Fruit fly (Drosophila melanogaster) whole organism, embryonic: ENCODE results near the gene Orco.

Source experiments
- Asciz ChIP-seq: fragments of 200-800 bp; sonication (Bioruptor generic); optimal IDR thresholded peaks from 2 replicates; lab custom pipeline; 2017; ENCODE audit warnings: missing biosample characterization, mild to moderate bottlenecking, missing genetic modification characterization, missing genetic modification reagents
- Bdp1 ChIP-seq: fragments of 200-800 bp; sonication (Bioruptor generic); optimal IDR thresholded peaks from 3 replicates; lab custom pipeline; 2016; ENCODE audit warnings: missing biosample characterization, missing genetic modification characterization
- Blimp-1 ChIP-seq: fragments of 200-800 bp; sonication (Bioruptor generic); optimal IDR thresholded peaks from 3 replicates; lab custom pipeline; 2018; ENCODE audit warnings: missing biosample characterization, missing genetic modification characterization, mild to moderate bottlenecking, moderate library complexity, missing genetic modification reagents
- CG10321 ChIP-seq: fragments of 200-800 bp; sonication (Bioruptor generic); IDR thresholded peaks from 2 replicates; pipeline ENCODE4 v1.3.6; 2022; ENCODE audit warnings: missing biosample characterization, missing genetic modification characterization
- CG12236 ChIP-seq: fragments of 200-800 bp; sonication (Bioruptor generic); optimal IDR thresholded peaks from 2 replicates; lab custom pipeline; 2016; ENCODE audit warnings: missing biosample characterization, missing genetic modification characterization
- CG12659 ChIP-seq: fragments of 200-800 bp; sonication (Bioruptor generic); optimal IDR thresholded peaks from 3 replicates; lab custom pipeline; 2017; ENCODE audit warnings: mild to moderate bottlenecking, missing biosample characterization, missing genetic modification reagents, missing genetic modification characterization
- CG12744 ChIP-seq: fragments of 200-800 bp; sonication (Bioruptor generic); optimal IDR thresholded peaks from 2 replicates; lab custom pipeline; 2016; ENCODE audit warnings: missing biosample characterization, missing genetic modification characterization
- CG13287 ChIP-seq: fragments of 200-800 bp; sonication (Bioruptor generic); IDR thresholded peaks from 2 replicates; pipeline ENCODE4 v1.3.6; 2022; ENCODE audit warnings: missing biosample characterization, missing genetic modification characterization; ENCODE audit not compliant: partially characterized antibody
- CG30431 ChIP-seq: fragments of 200-800 bp; sonication (Bioruptor generic); optimal IDR thresholded peaks from 2 replicates; lab custom pipeline; 2017; ENCODE audit warnings: missing biosample characterization, missing genetic modification characterization
- CG31365 ChIP-seq: fragments of 200-800 bp; sonication (Bioruptor generic); optimal IDR thresholded peaks from 2 replicates; lab custom pipeline; 2018; ENCODE audit warnings: missing biosample characterization, mild to moderate bottlenecking, missing genetic modification characterization
- CG31388 ChIP-seq: fragments of 200-800 bp; sonication (Bioruptor generic); optimal IDR thresholded peaks from 2 replicates; lab custom pipeline; 2016; ENCODE audit warnings: missing biosample characterization, missing genetic modification characterization
- CG32532 ChIP-seq: fragments of 200-800 bp; sonication (Bioruptor generic); IDR thresholded peaks from 2 replicates; pipeline ENCODE4 v1.3.6; 2022; ENCODE audit warnings: missing biosample characterization, missing genetic modification characterization
- CG34422 ChIP-seq: fragments of 200-800 bp; sonication (Bioruptor generic); IDR thresholded peaks from 3 replicates; pipeline ENCODE4 v1.3.6; 2022; ENCODE audit warnings: missing biosample characterization, missing genetic modification characterization
- CG3847 ChIP-seq: fragments of 200-800 bp; sonication (Bioruptor generic); IDR thresholded peaks from 2 replicates; pipeline ENCODE4 v1.3.6; 2022; ENCODE audit warnings: missing biosample characterization, missing genetic modification characterization
- CG4854 ChIP-seq: fragments of 200-800 bp; sonication (Bioruptor generic); optimal IDR thresholded peaks from 2 replicates; lab custom pipeline; 2016; ENCODE audit warnings: missing biosample characterization, missing genetic modification characterization, inconsistent platforms
- CG7357 ChIP-seq: fragments of 200-800 bp; sonication (Bioruptor generic); IDR thresholded peaks from 3 replicates; pipeline ENCODE4 v1.3.6; 2022; ENCODE audit warnings: missing biosample characterization, missing genetic modification characterization
- CG7839 ChIP-seq: fragments of 200-800 bp; sonication (Bioruptor generic); optimal IDR thresholded peaks from 3 replicates; lab custom pipeline; 2018; ENCODE audit warnings: missing biosample characterization, mild to moderate bottlenecking, missing genetic modification characterization, moderate library complexity
- CG7928 ChIP-seq: fragments of 200-800 bp; sonication (Bioruptor generic); optimal IDR thresholded peaks from 2 replicates; lab custom pipeline; 2017; ENCODE audit warnings: missing biosample characterization, mild to moderate bottlenecking, missing genetic modification characterization
- CG8388 ChIP-seq: fragments of 200-800 bp; sonication (Bioruptor generic); optimal IDR thresholded peaks from 2 replicates; lab custom pipeline; 2019; ENCODE audit warnings: missing biosample characterization, mild to moderate bottlenecking, missing genetic modification characterization, moderate library complexity
- Dip2 ChIP-seq: fragments of 200-800 bp; sonication (Bioruptor generic); IDR thresholded peaks from 2 replicates; pipeline ENCODE4 v1.3.6; 2022; ENCODE audit warnings: missing biosample characterization, missing genetic modification characterization
- Doc3 ChIP-seq: fragments of 200-800 bp; sonication (Bioruptor generic); IDR thresholded peaks from 3 replicates; pipeline ENCODE4 v1.3.6; 2022; ENCODE audit warnings: missing biosample characterization, missing genetic modification characterization; ENCODE audit not compliant: partially characterized antibody
- E2f2 ChIP-seq: fragments of 200-800 bp; sonication (Bioruptor generic); IDR thresholded peaks from 2 replicates; pipeline ENCODE4 v1.3.6; 2022; ENCODE audit warnings: missing biosample characterization, missing genetic modification characterization
- HLH54F ChIP-seq: fragments of 200-800 bp; sonication (Bioruptor generic); optimal IDR thresholded peaks from 3 replicates; lab custom pipeline; 2016; ENCODE audit warnings: missing biosample characterization, missing genetic modification characterization
- Lim3 ChIP-seq: fragments of 200-800 bp; sonication (Bioruptor generic); IDR thresholded peaks from 2 replicates; pipeline ENCODE4 v1.3.6; 2022; ENCODE audit warnings: missing biosample characterization, missing genetic modification characterization
- MESR4 ChIP-seq: fragments of 200-800 bp; sonication (Bioruptor generic); optimal IDR thresholded peaks from 2 replicates; lab custom pipeline; 2018; ENCODE audit warnings: missing biosample characterization, mild to moderate bottlenecking, missing genetic modification characterization, moderate library complexity
- Max ChIP-seq: fragments of 200-800 bp; sonication (Bioruptor generic); optimal IDR thresholded peaks from 2 replicates; lab custom pipeline; 2016; ENCODE audit warnings: missing biosample characterization, mild to moderate bottlenecking, missing genetic modification characterization
- Med ChIP-seq: fragments of 200-800 bp; sonication (Bioruptor generic); peaks from one replicate; lab custom pipeline; 2016; ENCODE audit warnings: missing biosample characterization, missing genetic modification characterization, mild to moderate bottlenecking, inconsistent platforms, moderate library complexity
- Nf-YA ChIP-seq: fragments of 200-800 bp; sonication (Bioruptor generic); IDR thresholded peaks from 2 replicates; pipeline ENCODE4 v1.3.6; 2022; ENCODE audit warnings: missing biosample characterization, missing genetic modification characterization
- Oaz ChIP-seq: fragments of 200-800 bp; sonication (Bioruptor generic); IDR thresholded peaks from 2 replicates; pipeline ENCODE4 v1.3.6; 2022; ENCODE audit warnings: missing biosample characterization, missing genetic modification characterization
- Ravus ChIP-seq: fragments of 200-800 bp; sonication (Bioruptor generic); IDR thresholded peaks from 2 replicates; pipeline ENCODE4 v1.3.6; 2022; ENCODE audit warnings: missing biosample characterization, missing genetic modification characterization
- Six4 ChIP-seq: fragments of 200-800 bp; sonication (Bioruptor generic); optimal IDR thresholded peaks from 2 replicates; lab custom pipeline; 2016; ENCODE audit warnings: missing biosample characterization, missing genetic modification characterization
- Sry-β ChIP-seq: fragments of 200-800 bp; sonication (Bioruptor generic); optimal IDR thresholded peaks from 2 replicates; lab custom pipeline; 2018; ENCODE audit warnings: missing biosample characterization, mild to moderate bottlenecking, missing genetic modification characterization, moderate library complexity
- Tbp ChIP-seq: fragments of >200 bp; optimal IDR thresholded peaks from 2 replicates; lab custom pipeline; 2018; ENCODE audit warnings: missing biosample characterization, missing genetic modification characterization
- ase ChIP-seq: fragments of 200-800 bp; sonication (Bioruptor generic); IDR thresholded peaks from 3 replicates; pipeline ENCODE4 v1.3.6; 2022; ENCODE audit warnings: missing biosample characterization, missing genetic modification characterization
- exex ChIP-seq: fragments of 200-800 bp; sonication (Bioruptor generic); optimal IDR thresholded peaks from 4 replicates; lab custom pipeline; 2018; ENCODE audit warnings: missing biosample characterization, mild to moderate bottlenecking, missing genetic modification characterization, moderate library complexity
- gcm ChIP-seq: fragments of 200-800 bp; sonication (Bioruptor generic); optimal IDR thresholded peaks from 2 replicates; lab custom pipeline; 2019; ENCODE audit warnings: missing biosample characterization, mild to moderate bottlenecking, missing genetic modification characterization, moderate library complexity
- gem ChIP-seq: fragments of 200-800 bp; sonication (Bioruptor generic); optimal IDR thresholded peaks from 2 replicates; lab custom pipeline; 2019; ENCODE audit warnings: missing biosample characterization, mild to moderate bottlenecking, missing genetic modification characterization, moderate library complexity
- kah ChIP-seq: fragments of 200-800 bp; sonication (Bioruptor generic); optimal IDR thresholded peaks from 2 replicates; lab custom pipeline; 2018; ENCODE audit warnings: missing biosample characterization, mild to moderate bottlenecking, missing genetic modification characterization
- lola ChIP-seq, 3 experiments: fragments of >200 bp in 2 of 3; fragments of 200-800 bp in 1 of 3; sonication (Bioruptor generic) in 1 of 3; optimal IDR thresholded peaks; 2 replicates each; lab custom pipeline; 2017 to 2019; ENCODE audit warnings: missing biosample characterization in 3 of 3, missing genetic modification characterization in 3 of 3, mild to moderate bottlenecking in 1 of 3, moderate library complexity in 1 of 3
- luna ChIP-seq: fragments of 200-800 bp; sonication (Bioruptor generic); optimal IDR thresholded peaks from 2 replicates; lab custom pipeline; 2016; ENCODE audit warnings: missing biosample characterization, missing genetic modification characterization
- nerfin-1 ChIP-seq: fragments of 200-800 bp; sonication (Bioruptor generic); optimal IDR thresholded peaks from 3 replicates; lab custom pipeline; 2019; ENCODE audit warnings: missing biosample characterization, mild to moderate bottlenecking, missing genetic modification characterization, moderate library complexity
- schlank ChIP-seq: fragments of 200-800 bp; sonication (Bioruptor generic); optimal IDR thresholded peaks from 2 replicates; lab custom pipeline; 2018; ENCODE audit warnings: missing biosample characterization, mild to moderate bottlenecking, missing genetic modification characterization
- sna ChIP-seq: fragments of 200-800 bp; sonication (Bioruptor generic); IDR thresholded peaks from 2 replicates; pipeline ENCODE4 v1.3.6; 2022; ENCODE audit warnings: missing biosample characterization, missing genetic modification characterization; ENCODE audit not compliant: partially characterized antibody
- sug ChIP-seq: fragments of 200-800 bp; optimal IDR thresholded peaks from 2 replicates; lab custom pipeline; 2019; ENCODE audit warnings: missing biosample characterization, mild to moderate bottlenecking, missing genetic modification characterization, moderate library complexity
- tll ChIP-seq, 2 experiments: fragments of 200-800 bp in 1 of 2; fragments of >200 bp in 1 of 2; sonication (Bioruptor generic) in 1 of 2; optimal IDR thresholded peaks; 2 replicates each; lab custom pipeline; 2017 to 2019; ENCODE audit warnings: missing biosample characterization in 2 of 2, missing genetic modification characterization in 2 of 2, mild to moderate bottlenecking in 1 of 2, moderate library complexity in 1 of 2
- toy ChIP-seq: fragments of 200-800 bp; sonication (Bioruptor generic); IDR thresholded peaks from 2 replicates; pipeline ENCODE4 v1.3.6; 2022; ENCODE audit warnings: missing biosample characterization, missing genetic modification characterization
- trem ChIP-seq: fragments of 200-800 bp; optimal IDR thresholded peaks from 3 replicates; lab custom pipeline; 2019; ENCODE audit warnings: missing biosample characterization, mild to moderate bottlenecking, missing genetic modification characterization, moderate library complexity
- zf30C ChIP-seq: fragments of 200-800 bp; sonication (Bioruptor generic); optimal IDR thresholded peaks from 3 replicates; lab custom pipeline; 2018; ENCODE audit warnings: missing biosample characterization, mild to moderate bottlenecking, missing genetic modification characterization

The Orco gene

DNA sequence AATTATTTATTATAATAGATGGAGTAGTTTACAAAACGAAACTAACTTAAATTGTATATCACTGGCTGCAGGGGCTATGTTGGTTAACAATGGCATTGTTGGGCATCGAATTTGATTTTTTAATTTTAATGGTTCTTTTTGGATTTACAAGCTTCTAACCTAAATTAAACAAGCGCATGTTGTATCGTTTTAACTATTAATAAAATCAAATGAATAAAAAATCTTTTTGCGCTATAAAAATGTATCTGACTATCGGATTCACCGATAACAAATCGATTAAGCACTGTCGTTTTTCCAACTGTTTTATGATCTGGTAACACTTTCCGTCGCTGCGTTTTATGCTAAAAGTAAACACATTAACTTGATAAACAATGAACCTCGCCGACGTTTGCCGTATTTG lies 37.5 kb downstream of the Orco start, which contains the start of the genes hd and CG14667 (continued):
- no peak for TF ChIP-seq CG7928 (GFP tag; lab: Kevin White, UChicago)
- TF ChIP-seq CG10321 (GFP tag; lab: Robert Waterston, UW) = no peak
- no peak for TF ChIP-seq sug (tag; lab: Kevin White, UChicago)
- TF ChIP-seq E2f2 (GFP tag; lab: Robert Waterston, UW) = peak; percentile 70
- TF ChIP-seq Med (GFP tag; lab: Kevin White, UChicago) = peak; percentile 75
- no peak for TF ChIP-seq ase (GFP tag; lab: Robert Waterston, UW)
- peak; percentile 64 for TF ChIP-seq trem (tag; lab: Kevin White, UChicago)

DNA sequence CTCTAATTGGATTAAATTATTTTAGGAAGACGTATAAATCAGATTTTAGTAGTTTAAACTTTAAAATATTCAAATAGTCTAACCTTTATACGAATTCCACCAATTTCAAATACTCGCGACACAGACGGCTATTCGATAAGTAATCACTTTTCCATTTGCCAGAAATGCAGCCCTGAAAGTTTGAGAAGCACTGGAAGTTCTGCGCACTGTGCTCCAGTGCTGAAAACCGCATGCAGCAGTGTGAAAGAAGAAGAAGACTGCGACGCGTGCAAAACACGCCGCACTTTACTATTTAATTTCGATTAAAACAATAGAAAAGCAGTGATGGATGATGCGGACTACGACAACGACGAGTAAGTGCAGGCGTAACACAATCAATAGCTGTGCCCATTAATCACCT lies 40.6 kb downstream of the Orco start, which contains the start of gene Polr2F:
Gene Polr2F (plus strand): TSS at position 233 of the 400 bp plus-strand sequence.
- TF ChIP-seq CG30431 (GFP tag; lab: Kevin White, UChicago) (peak; percentile 70), tll (GFP tag; optimal IDR thresholded peaks at IDR 0.05; lab: Kevin White, UChicago) (no peak), exex (peak; percentile 45), nerfin-1 (tag; lab: Kevin White, UChicago) (peak; percentile 55), Doc3 (no peak), CG31388 (GFP tag; lab: Kevin White, UChicago) (peak; percentile 60), HLH54F (GFP tag; lab: Kevin White, UChicago) (peak; percentile 96), Ravus (GFP tag; lab: Robert Waterston, UW) (no peak), CG12744 (GFP tag; lab: Kevin White, UChicago) (peak; percentile 82), luna (GFP tag; lab: Kevin White, UChicago) (peak; percentile 84), CG7357 (GFP tag; lab: Robert Waterston, UW) (no peak), Tbp (GFP tag; lab: Kevin White, UChicago) (no peak), kah (peak; percentile 50), lola (GFP tag; optimal IDR thresholded peaks at IDR 0.05; lab: Kevin White, UChicago) (peak in 1 of 3 experiments; percentile 51), Blimp-1 (GFP tag; lab: Kevin White, UChicago) (peak; percentile 51), Oaz (GFP tag; lab: Robert Waterston, UW) (peak; percentile 45; the same call in 1 of the 2 replicates), gem (tag; lab: Kevin White, UChicago) (no peak), Lim3 (no peak), zf30C (GFP tag; lab: Kevin White, UChicago) (no peak), toy (GFP tag; lab: Robert Waterston, UW) (no peak), CG31365 (tag; lab: Kevin White, UChicago) (no peak), gcm (GFP tag; lab: Kevin White, UChicago) (peak; percentile 17), CG4854 (GFP tag; lab: Kevin White, UChicago) (peak; percentile 87), CG12236 (peak; percentile 42), CG34422 (GFP tag; lab: Robert Waterston, UW) (peak; percentile 87), Sry-β (GFP tag; lab: Kevin White, UChicago) (peak; percentile 34), sna (GFP tag; lab: Robert Waterston, UW) (no peak), Dip2 (GFP tag; lab: Robert Waterston, UW) (no peak), CG12659 (GFP tag; lab: Kevin White, UChicago) (peak; percentile 92), Asciz (GFP tag; lab: Kevin White, UChicago) (peak; percentile 52), MESR4 (peak; percentile 97), Nf-YA (GFP tag; lab: Robert Waterston, UW) (no peak), CG3847 (GFP tag; lab: Robert Waterston, UW) (peak; percentile 94), Bdp1 (GFP tag; lab: Kevin White, UChicago) (peak; percentile 83), Six4 (GFP tag; lab: Kevin White, UChicago) (peak; percentile 77), CG13287 (GFP tag; lab: Robert Waterston, UW) (peak; percentile 70), CG8388 (GFP tag; lab: Kevin White, UChicago) (peak; percentile 34), CG32532 (GFP tag; lab: Robert Waterston, UW) (peak; percentile 87), schlank (tag; lab: Kevin White, UChicago) (peak; percentile 64), Max (GFP tag; lab: Kevin White, UChicago) (peak; percentile 95), CG7839 (tag; lab: Kevin White, UChicago) (peak; percentile 75)
